Worm (Caenorhabditis elegans) whole organism, L1 larva: Measurements from ENCODE around the gene fbxb-25.

Source experiments
- Y116A8C.19 ChIP-seq: sonication (generic microtip); optimal IDR thresholded peaks from 2 replicates; lab custom pipeline; 2016; ENCODE audit warnings: missing compliant biosample characterization, missing genetic modification characterization, borderline replicate concordance
- efl-1 ChIP-seq, 4 experiments: fragments of 150-350 bp; optimal IDR thresholded peaks in 3 of 4; peaks in 1 of 4; 1 replicate in 1 of 4; 2 replicates in 3 of 4; lab custom pipeline; 2014; ENCODE audit warnings: missing biosample characterization in 2 of 4, missing genetic modification characterization in 2 of 4, missing genetic modification reagents in 2 of 4
- ets-5 ChIP-seq: fragments of 200-800 bp; sonication (Bioruptor generic); IDR thresholded peaks from 2 replicates; pipeline ENCODE4 v1.3.6; 2022; ENCODE audit warnings: missing genetic modification characterization, missing compliant biosample characterization
- fkh-10 ChIP-seq: sonication (generic microtip); optimal IDR thresholded peaks from 2 replicates; lab custom pipeline; 2017; ENCODE audit warnings: missing biosample characterization, missing genetic modification reagents, missing genetic modification characterization
- lin-13 ChIP-seq: fragments of 150-350 bp; optimal IDR thresholded peaks from 2 replicates; lab custom pipeline; 2014; ENCODE audit warnings: missing biosample characterization, missing genetic modification reagents, missing genetic modification characterization
- nhr-237 ChIP-seq: fragments of 150-350 bp; optimal IDR thresholded peaks from 2 replicates; lab custom pipeline; 2014; ENCODE audit warnings: missing biosample characterization, missing genetic modification characterization
- nhr-28 ChIP-seq: fragments of 150-350 bp; optimal IDR thresholded peaks from 2 replicates; lab custom pipeline; 2014; ENCODE audit warnings: missing biosample characterization, missing genetic modification characterization
- nhr-76 ChIP-seq: sonication (generic microtip); optimal IDR thresholded peaks from 2 replicates; lab custom pipeline; 2017; ENCODE audit warnings: missing biosample characterization, missing genetic modification characterization
- nhr-77 ChIP-seq: fragments of 150-350 bp; optimal IDR thresholded peaks from 2 replicates; lab custom pipeline; 2014; ENCODE audit warnings: missing biosample characterization, missing genetic modification characterization
- nhr-90 ChIP-seq: sonication (generic microtip); optimal IDR thresholded peaks from 2 replicates; lab custom pipeline; 2016; ENCODE audit warnings: mild to moderate bottlenecking, missing genetic modification characterization, missing compliant biosample characterization; ENCODE audit not compliant: poor library complexity
- pqm-1 ChIP-seq: sonication (generic microtip); optimal IDR thresholded peaks from 3 replicates; lab custom pipeline; 2017; ENCODE audit warnings: missing biosample characterization, missing genetic modification characterization
- skn-1 ChIP-seq: fragments of 150-350 bp; optimal IDR thresholded peaks from 2 replicates; lab custom pipeline; 2014; ENCODE audit warnings: missing biosample characterization, missing genetic modification characterization

ce11 chrII:1650502-1650901 lies 33.3 kb upstream of the fbxb-25 start, which contains the start of gene fbxb-20:
- TF ChIP-seq ets-5 = no peak
- TF ChIP-seq efl-1 (optimal IDR thresholded peaks at IDR 0.05; lab: Kevin White, UChicago) = no peak
- TF ChIP-seq efl-1 (GFP tag; optimal IDR thresholded peaks at IDR 0.05 in 1 of 2; lab: Kevin White, UChicago) = no peak
- no peak for TF ChIP-seq nhr-237 (tag; lab: Kevin White, UChicago)
- no peak for TF ChIP-seq lin-13 (GFP tag; lab: Kevin White, UChicago)
- no peak for TF ChIP-seq fkh-10 (GFP tag; lab: Kevin White, UChicago)
- TF ChIP-seq Y116A8C.19 (tag; lab: Kevin White, UChicago) = no peak
- no peak for TF ChIP-seq nhr-28 (tag; lab: Kevin White, UChicago)
- no peak for TF ChIP-seq skn-1
- no peak for TF ChIP-seq pqm-1
- no peak for TF ChIP-seq nhr-90 (tag; lab: Kevin White, UChicago)
- TF ChIP-seq nhr-77 (tag; lab: Kevin White, UChicago) = no peak
- TF ChIP-seq nhr-76 = no peak
